Worm (Caenorhabditis elegans) whole organism, midembryonic: Measurements from ENCODE around the gene T22G5.1.

Source experiments
- T22C8.4 ChIP-seq: fragments of 200-800 bp; sonication (Bioruptor generic); IDR thresholded peaks from 2 replicates; pipeline ENCODE4 v1.3.6; 2022; ENCODE audit warnings: missing genetic modification characterization, missing compliant biosample characterization
- cog-1 ChIP-seq: sonication (generic microtip); optimal IDR thresholded peaks from 2 replicates; lab custom pipeline; 2016; ENCODE audit warnings: missing genetic modification characterization, missing compliant biosample characterization
- flt-1 ChIP-seq: fragments of 200-800 bp; sonication (Bioruptor generic); IDR thresholded peaks from 2 replicates; pipeline ENCODE4 v1.3.6; 2022; ENCODE audit warnings: missing genetic modification characterization, missing compliant biosample characterization
- klf-2 ChIP-seq: fragments of 200-800 bp; sonication (Bioruptor generic); conservative IDR thresholded peaks from 2 replicates; pipeline ENCODE4 v1.3.6; 2022; ENCODE audit warnings: missing genetic modification reagents, missing genetic modification characterization, missing compliant biosample characterization
- med-1 ChIP-seq: sonication (generic microtip); optimal IDR thresholded peaks from 2 replicates; lab custom pipeline; 2017; ENCODE audit warnings: missing genetic modification characterization, mild to moderate bottlenecking, missing compliant biosample characterization, antibody characterized with exemption, missing genetic modification reagents; ENCODE audit not compliant: insufficient read depth
- ref-1 ChIP-seq: fragments of 200-800 bp; sonication (Bioruptor generic); conservative IDR thresholded peaks from 2 replicates; pipeline ENCODE4 v1.3.6; 2022; ENCODE audit warnings: missing genetic modification reagents, missing genetic modification characterization, missing compliant biosample characterization
- tab-1 ChIP-seq: fragments of 200-800 bp; sonication (Bioruptor generic); IDR thresholded peaks from 2 replicates; pipeline ENCODE4 v1.3.6; 2022; ENCODE audit warnings: missing genetic modification characterization, missing compliant biosample characterization
- ztf-23 ChIP-seq: fragments of 200-800 bp; sonication (Bioruptor generic); IDR thresholded peaks from 2 replicates; pipeline ENCODE4 v1.3.6; 2022; ENCODE audit warnings: missing genetic modification reagents, missing genetic modification characterization, missing compliant biosample characterization

DNA sequence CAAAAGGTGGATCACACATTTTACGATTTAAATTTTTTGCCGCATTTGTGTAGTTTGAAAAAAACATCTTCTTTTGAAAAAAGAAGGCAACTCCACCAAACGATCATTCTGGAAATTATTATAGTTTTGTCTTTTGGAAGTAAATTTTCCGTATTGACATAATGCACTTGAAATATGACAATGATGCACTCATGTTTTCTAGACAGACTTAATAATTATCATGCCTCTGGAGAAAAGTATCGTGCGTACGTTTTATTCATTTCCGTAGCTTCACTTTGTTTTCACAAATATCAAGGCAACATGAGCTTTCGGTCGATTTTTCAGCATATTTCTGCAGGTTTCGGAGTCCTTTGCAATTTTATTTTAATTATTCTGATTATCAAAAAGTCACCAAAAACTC lies 41.7 kb downstream of the T22G5.1 start, which contains the start of gene str-250:
- TF ChIP-seq flt-1 (GFP tag; lab: Robert Waterston, UW) (no peak), med-1 (GFP tag; lab: Kevin White, UChicago) (no peak), klf-2 (GFP tag; lab: Robert Waterston, UW) (no peak), tab-1 (GFP tag; lab: Robert Waterston, UW) (no peak), ref-1 (GFP tag; lab: Robert Waterston, UW) (no peak), cog-1 (tag; lab: Kevin White, UChicago) (no peak), T22C8.4 (GFP tag; lab: Robert Waterston, UW) (no peak), ztf-23 (no peak)
